Worm (Caenorhabditis elegans): ENCODE results near the gene ani-1.

- no peak for TF ChIP-seq tag-97 (GFP tag; IDR thresholded peaks at IDR 0.05)
- TF ChIP-seq ces-1 (GFP tag; optimal IDR thresholded peaks at IDR 0.05) = no peak
- TF ChIP-seq egl-27 (tag; optimal IDR thresholded peaks at IDR 0.05) = no peak
- TF ChIP-seq set-16 (GFP tag; IDR thresholded peaks at IDR 0.05) = no peak
- no peak for TF ChIP-seq nhr-6 (tag; optimal IDR thresholded peaks at IDR 0.05)
- TF ChIP-seq ztf-11 (tag; optimal IDR thresholded peaks at IDR 0.05) = no peak
- no peak for TF ChIP-seq ceh-82 (tag; optimal IDR thresholded peaks at IDR 0.05)
- no peak for TF ChIP-seq dmd-8 (GFP tag; IDR thresholded peaks at IDR 0.05)
- no peak for TF ChIP-seq jun-1 (tag; optimal IDR thresholded peaks at IDR 0.05)
- no peak for TF ChIP-seq snpc-4 (tag; optimal IDR thresholded peaks at IDR 0.05)
Observed at ce11 chrIII:12414533-12414932, 38.6 kb downstream of the ani-1 start.
